Worm (Caenorhabditis elegans) whole organism, early embryonic: ENCODE results near the gene bus-5.

ENCODE experiments used
- aly-1 ChIP-seq: sonication (generic microtip); optimal IDR thresholded peaks from 2 replicates; lab custom pipeline; 2016; ENCODE audit warnings: missing genetic modification characterization, missing compliant biosample characterization
- ama-1 ChIP-seq: fragments of 150-350 bp; optimal IDR thresholded peaks from 2 replicates; lab custom pipeline; 2014
- ceh-36 ChIP-seq: sonication (generic microtip); optimal IDR thresholded peaks from 2 replicates; lab custom pipeline; 2016; ENCODE audit warnings: missing genetic modification characterization, inconsistent platforms, missing compliant biosample characterization
- flt-1 ChIP-seq: fragments of 200-800 bp; sonication (Bioruptor generic); IDR thresholded peaks from 2 replicates; pipeline ENCODE4 v1.3.6; 2022; ENCODE audit warnings: missing genetic modification characterization, missing compliant biosample characterization
- hmbx-1 ChIP-seq: sonication (generic microtip); optimal IDR thresholded peaks from 2 replicates; lab custom pipeline; 2016; ENCODE audit warnings: mild to moderate bottlenecking, missing genetic modification characterization, missing compliant biosample characterization
- hmg-4 ChIP-seq: fragments of 200-800 bp; sonication (Bioruptor generic); optimal IDR thresholded peaks from 2 replicates; lab custom pipeline; 2018; ENCODE audit warnings: mild to moderate bottlenecking, missing genetic modification characterization, missing compliant biosample characterization
- tbx-11 ChIP-seq: fragments of 200-800 bp; sonication (Bioruptor generic); IDR thresholded peaks from 2 replicates; pipeline ENCODE4 v1.3.6; 2022; ENCODE audit warnings: missing genetic modification characterization, missing compliant biosample characterization
- tra-4 ChIP-seq: sonication (generic microtip); optimal IDR thresholded peaks from 2 replicates; lab custom pipeline; 2017; ENCODE audit warnings: missing genetic modification characterization, missing compliant biosample characterization

ce11 chrX:2138923-2139322 lies 26.0 kb upstream of the bus-5 start:
- no peak for TF ChIP-seq flt-1 (GFP tag; lab: Robert Waterston, UW)
- TF ChIP-seq tra-4 (tag; lab: Kevin White, UChicago) = no peak
- no peak for TF ChIP-seq aly-1
- no peak for TF ChIP-seq ama-1 (lab: Kevin White, UChicago)
- TF ChIP-seq hmbx-1 = no peak
- no peak for TF ChIP-seq tbx-11 (GFP tag; lab: Robert Waterston, UW)
- no peak for TF ChIP-seq ceh-36 (tag; lab: Kevin White, UChicago)
- TF ChIP-seq hmg-4 (GFP tag; lab: Kevin White, UChicago) = no peak
